Worm (Caenorhabditis elegans) whole organism, early embryonic: ENCODE data around the gene glb-2.

Source experiments
- B0310.2 ChIP-seq: sonication (generic microtip); optimal IDR thresholded peaks from 2 replicates; lab custom pipeline; 2016; ENCODE audit warnings: mild to moderate bottlenecking, missing genetic modification characterization, missing compliant biosample characterization
- F13C5.2 ChIP-seq: sonication (generic microtip); optimal IDR thresholded peaks from 2 replicates; lab custom pipeline; 2017; ENCODE audit warnings: mild to moderate bottlenecking, missing genetic modification characterization, inconsistent platforms, missing compliant biosample characterization
- aly-1 ChIP-seq: sonication (generic microtip); optimal IDR thresholded peaks from 2 replicates; lab custom pipeline; 2016; ENCODE audit warnings: missing genetic modification characterization, missing compliant biosample characterization
- ama-1 ChIP-seq: fragments of 150-350 bp; optimal IDR thresholded peaks from 2 replicates; lab custom pipeline; 2014
- ets-7 ChIP-seq: sonication (generic microtip); optimal IDR thresholded peaks from 2 replicates; lab custom pipeline; 2016; ENCODE audit warnings: missing genotype, missing genetic modification characterization, missing compliant biosample characterization
- flt-1 ChIP-seq: fragments of 200-800 bp; sonication (Bioruptor generic); IDR thresholded peaks from 2 replicates; pipeline ENCODE4 v1.3.6; 2022; ENCODE audit warnings: missing genetic modification characterization, missing compliant biosample characterization
- scrt-1 ChIP-seq: fragments of 200-800 bp; sonication (Bioruptor generic); IDR thresholded peaks from 2 replicates; pipeline ENCODE4 v1.3.6; 2022; ENCODE audit warnings: missing genetic modification characterization, missing compliant biosample characterization
- tbx-11 ChIP-seq: fragments of 200-800 bp; sonication (Bioruptor generic); IDR thresholded peaks from 2 replicates; pipeline ENCODE4 v1.3.6; 2022; ENCODE audit warnings: missing genetic modification characterization, missing compliant biosample characterization
- tbx-37 ChIP-seq: fragments of 200-800 bp; sonication (Bioruptor generic); conservative IDR thresholded peaks from 2 replicates; pipeline ENCODE4 v1.3.6; 2022; ENCODE audit warnings: missing genetic modification reagents, missing genetic modification characterization, missing compliant biosample characterization
- tra-4 ChIP-seq: sonication (generic microtip); optimal IDR thresholded peaks from 2 replicates; lab custom pipeline; 2017; ENCODE audit warnings: missing genetic modification characterization, missing compliant biosample characterization

- TF ChIP-seq aly-1 = no peak
- TF ChIP-seq ama-1 (lab: Kevin White, UChicago) = no peak
- TF ChIP-seq tbx-37 (GFP tag; lab: Robert Waterston, UW) = no peak
- no peak for TF ChIP-seq F13C5.2 (tag; lab: Kevin White, UChicago)
- no peak for TF ChIP-seq B0310.2 (tag; lab: Kevin White, UChicago)
- no peak for TF ChIP-seq tra-4 (tag; lab: Kevin White, UChicago)
- no peak for TF ChIP-seq ets-7
- no peak for TF ChIP-seq scrt-1
- TF ChIP-seq tbx-11 (GFP tag; lab: Robert Waterston, UW) = no peak
- no peak for TF ChIP-seq flt-1
Observed at ce11 chrIV:7287474-7287873, 24.4 kb upstream of the glb-2 start, which contains the start of gene F42C5.3.
